Fruit fly (Drosophila melanogaster): ENCODE results near the gene Reph.

DNA sequence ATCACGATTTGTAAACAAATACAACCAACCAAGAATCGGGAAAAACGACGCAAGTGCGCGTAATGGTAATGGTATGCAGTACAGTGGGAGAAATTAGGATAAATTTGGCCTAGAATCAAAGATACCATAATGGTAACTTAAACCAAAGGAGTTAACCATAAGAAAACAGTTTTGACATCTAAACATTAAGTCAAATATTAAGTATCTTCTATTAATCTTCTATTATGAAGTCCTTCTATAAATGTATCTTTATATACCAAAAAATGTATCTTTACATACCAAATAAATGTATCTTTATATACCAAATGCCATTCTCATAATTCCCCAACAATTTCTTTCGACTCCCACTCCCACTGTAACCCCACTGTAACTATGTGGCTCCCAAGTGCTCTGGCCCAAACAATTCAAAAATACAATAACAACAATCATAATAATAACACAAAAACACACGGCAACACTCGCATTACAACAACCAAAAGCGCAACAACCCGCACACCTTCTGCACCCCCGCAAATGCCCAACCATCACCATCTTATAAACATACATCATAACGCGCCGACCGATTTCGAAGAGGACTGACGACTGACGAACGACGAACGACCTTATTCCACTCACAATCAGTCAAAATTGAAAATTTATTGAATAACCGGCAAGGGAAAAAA, 52.3 kb downstream of the Reph start:
- TF ChIP-seq CG7101 (tag; optimal IDR thresholded peaks at IDR 0.05) (no peak), CG5204 (GFP tag; optimal IDR thresholded peaks at IDR 0.05) (no peak), CG12768 (GFP tag; optimal IDR thresholded peaks at IDR 0.05) (no peak), kay (GFP tag; ENCODE audit: borderline replicate concordance) (no peak), Hr96 (GFP tag; optimal IDR thresholded peaks at IDR 0.05) (no peak)
